Worm (Caenorhabditis elegans) whole organism, young adult: ENCODE data around the gene C18B2.5.

Experiments
- B0019.2 ChIP-seq: fragments of 200-800 bp; sonication (Bioruptor generic); conservative IDR thresholded peaks from 2 replicates; pipeline ENCODE4 v1.3.6; 2022; ENCODE audit warnings: missing genetic modification reagents, missing genetic modification characterization, missing compliant biosample characterization
- B0035.1 ChIP-seq: sonication (generic microtip); optimal IDR thresholded peaks from 2 replicates; lab custom pipeline; 2016; ENCODE audit warnings: missing genetic modification characterization, mild to moderate bottlenecking, missing compliant biosample characterization, missing genotype, missing genetic modification reagents
- B0336.3 ChIP-seq: fragments of 200-800 bp; sonication (Bioruptor generic); IDR thresholded peaks from 2 replicates; pipeline ENCODE4 v1.3.6; 2022; ENCODE audit warnings: missing genetic modification characterization, missing compliant biosample characterization
- F23B12.7 ChIP-seq: sonication (generic microtip); optimal IDR thresholded peaks from 2 replicates; lab custom pipeline; 2017; ENCODE audit warnings: missing genetic modification characterization, mild to moderate bottlenecking, missing compliant biosample characterization, antibody characterized with exemption, moderate library complexity; ENCODE audit not compliant: insufficient read depth
- T07F8.4 ChIP-seq: sonication (generic microtip); optimal IDR thresholded peaks from 2 replicates; lab custom pipeline; 2016; ENCODE audit warnings: mild to moderate bottlenecking, missing genetic modification characterization, moderate library complexity, missing compliant biosample characterization
- Y56A3A.18 ChIP-seq: fragments of 200-800 bp; sonication (Bioruptor generic); IDR thresholded peaks from 2 replicates; pipeline ENCODE4 v1.3.6; 2022; ENCODE audit warnings: missing genetic modification reagents, missing genetic modification characterization, missing compliant biosample characterization
- akir-1 ChIP-seq: fragments of 200-800 bp; sonication (Bioruptor generic); optimal IDR thresholded peaks from 2 replicates; lab custom pipeline; 2018; ENCODE audit warnings: mild to moderate bottlenecking, missing genetic modification characterization, moderate library complexity, missing compliant biosample characterization
- atf-7 ChIP-seq: sonication (generic microtip); optimal IDR thresholded peaks from 2 replicates; lab custom pipeline; 2017; ENCODE audit warnings: mild to moderate bottlenecking, missing genetic modification characterization, missing compliant biosample characterization
- bed-2 ChIP-seq: fragments of 200-800 bp; sonication (Bioruptor generic); IDR thresholded peaks from 2 replicates; pipeline ENCODE4 v1.3.6; 2022; ENCODE audit warnings: missing genetic modification reagents, missing genetic modification characterization, missing compliant biosample characterization
- ccch-3 ChIP-seq: fragments of 200-800 bp; sonication (Bioruptor generic); optimal IDR thresholded peaks from 2 replicates; lab custom pipeline; 2018; ENCODE audit warnings: mild to moderate bottlenecking, missing genetic modification characterization, missing compliant biosample characterization
- dox-1 ChIP-seq: fragments of 200-800 bp; sonication (Bioruptor generic); IDR thresholded peaks from 2 replicates; pipeline ENCODE4 v1.3.6; 2022; ENCODE audit warnings: missing genetic modification reagents, missing genetic modification characterization, missing compliant biosample characterization
- hsf-1 ChIP-seq: fragments of 200-800 bp; sonication (Bioruptor generic); IDR thresholded peaks from 2 replicates; pipeline ENCODE4 v1.3.6; 2022; ENCODE audit warnings: missing genetic modification reagents, missing genetic modification characterization, missing compliant biosample characterization
- let-607 ChIP-seq, 2 experiments: fragments of 200-800 bp in 1 of 2; sonication (Bioruptor generic) in 1 of 2; sonication (generic microtip) in 1 of 2; optimal IDR thresholded peaks; 2 replicates each; lab custom pipeline; 2016 to 2018; ENCODE audit warnings: mild to moderate bottlenecking in 2 of 2, missing compliant biosample characterization in 2 of 2, missing genetic modification characterization in 2 of 2, moderate library complexity in 2 of 2, missing genotype in 1 of 2
- lin-54 ChIP-seq: fragments of 200-800 bp; sonication (Bioruptor generic); optimal IDR thresholded peaks from 2 replicates; lab custom pipeline; 2018; ENCODE audit warnings: mild to moderate bottlenecking, missing genetic modification characterization, missing compliant biosample characterization
- lsl-1 ChIP-seq: fragments of 200-800 bp; sonication (Bioruptor generic); optimal IDR thresholded peaks from 2 replicates; lab custom pipeline; 2018; ENCODE audit warnings: mild to moderate bottlenecking, missing genetic modification characterization, moderate library complexity, missing compliant biosample characterization
- madf-10 ChIP-seq: sonication (generic microtip); optimal IDR thresholded peaks from 2 replicates; lab custom pipeline; 2016; ENCODE audit warnings: mild to moderate bottlenecking, missing genetic modification characterization, missing compliant biosample characterization
- madf-3 ChIP-seq: fragments of 200-800 bp; sonication (Bioruptor generic); IDR thresholded peaks from 2 replicates; pipeline ENCODE4 v1.3.6; 2022; ENCODE audit warnings: missing genetic modification reagents, missing genetic modification characterization, missing compliant biosample characterization
- mes-4 ChIP-seq: sonication (generic microtip); optimal IDR thresholded peaks from 2 replicates; lab custom pipeline; 2016; ENCODE audit warnings: missing genotype, missing genetic modification characterization, missing compliant biosample characterization
- mxl-1 ChIP-seq: sonication (generic microtip); optimal IDR thresholded peaks from 2 replicates; lab custom pipeline; 2016; ENCODE audit warnings: missing genetic modification characterization, missing compliant biosample characterization
- nhr-80 ChIP-seq: sonication (generic microtip); optimal IDR thresholded peaks from 2 replicates; lab custom pipeline; 2016; ENCODE audit warnings: missing genetic modification characterization, missing compliant biosample characterization
- repo-1 ChIP-seq: sonication (generic microtip); optimal IDR thresholded peaks from 2 replicates; lab custom pipeline; 2017; ENCODE audit warnings: mild to moderate bottlenecking, missing genetic modification characterization, missing compliant biosample characterization
- snpc-3.4 ChIP-seq: sonication (generic microtip); optimal IDR thresholded peaks from 2 replicates; lab custom pipeline; 2017; ENCODE audit warnings: missing genetic modification characterization, mild to moderate bottlenecking, missing compliant biosample characterization, antibody characterized with exemption, moderate library complexity, missing genotype, missing genetic modification reagents
- snpc-4 ChIP-seq, 5 experiments: fragments of 150-350 bp in 1 of 5; sonication (generic microtip) in 4 of 5; optimal IDR thresholded peaks; 2 replicates each; lab custom pipeline; 2014 to 2018; ENCODE audit warnings: missing genetic modification characterization in 5 of 5, missing biosample characterization in 3 of 5, antibody characterized with exemption in 2 of 5, mild to moderate bottlenecking in 2 of 5, missing compliant biosample characterization in 2 of 5, missing genotype in 2 of 5, moderate library complexity in 2 of 5, missing genetic modification reagents in 1 of 5
- tlf-1 ChIP-seq: fragments of 200-800 bp; sonication (Bioruptor generic); optimal IDR thresholded peaks from 2 replicates; lab custom pipeline; 2018; ENCODE audit warnings: mild to moderate bottlenecking, missing genetic modification characterization, missing compliant biosample characterization
- zfh-2 ChIP-seq: fragments of 200-800 bp; sonication (Bioruptor generic); conservative IDR thresholded peaks from 2 replicates; pipeline ENCODE4 v1.3.6; 2022; ENCODE audit warnings: missing genetic modification reagents, missing genetic modification characterization, missing compliant biosample characterization
- ztf-26 ChIP-seq: sonication (generic microtip); optimal IDR thresholded peaks from 2 replicates; lab custom pipeline; 2017; ENCODE audit warnings: missing genetic modification characterization, missing compliant biosample characterization
- ztf-3 ChIP-seq: fragments of 200-800 bp; sonication (Bioruptor generic); optimal IDR thresholded peaks from 2 replicates; lab custom pipeline; 2018; ENCODE audit warnings: mild to moderate bottlenecking, missing genetic modification characterization, missing compliant biosample characterization

The C18B2.5 gene

DNA sequence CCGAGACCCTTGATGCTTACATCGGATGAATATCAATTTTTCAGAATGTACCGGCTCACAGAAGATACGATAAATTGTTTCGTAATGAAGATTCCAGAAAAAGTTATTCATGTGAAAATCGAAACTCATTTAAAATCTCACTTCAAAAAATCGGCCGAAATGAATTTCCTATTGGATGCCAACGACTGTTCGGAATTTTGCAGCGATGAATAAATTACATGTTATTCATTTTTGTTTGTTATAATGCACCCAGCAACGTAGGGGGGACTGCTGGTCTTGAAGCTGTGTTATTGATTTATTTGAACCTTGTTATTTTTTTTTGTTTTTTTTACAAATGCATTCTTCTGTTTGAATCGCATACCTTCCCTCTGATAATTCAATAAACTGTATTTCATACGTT is 44.0 kb downstream of the C18B2.5 start (continued):
- TF ChIP-seq ztf-26 (tag; lab: Kevin White, UChicago) = no peak
- TF ChIP-seq tlf-1 (GFP tag; lab: Kevin White, UChicago) = peak; percentile 28
- peak; percentile 78 for TF ChIP-seq Y56A3A.18 (GFP tag; lab: Robert Waterston, UW)
- TF ChIP-seq atf-7 (tag; lab: Kevin White, UChicago) = peak; percentile 80
- peak; percentile 42; the same call in 1 of the 2 replicates for TF ChIP-seq B0336.3 (GFP tag; lab: Robert Waterston, UW)
- TF ChIP-seq hsf-1 = no peak
- no peak for TF ChIP-seq F23B12.7
- no peak for TF ChIP-seq dox-1 (GFP tag; lab: Robert Waterston, UW)
- TF ChIP-seq lsl-1 (GFP tag; lab: Kevin White, UChicago) = no peak
- no peak for TF ChIP-seq B0019.2
- no peak for TF ChIP-seq mxl-1 (tag; lab: Kevin White, UChicago)
- TF ChIP-seq madf-10 (tag; lab: Kevin White, UChicago) = peak; percentile 28
- no peak for TF ChIP-seq T07F8.4 (tag; lab: Kevin White, UChicago)
- no peak for TF ChIP-seq bed-2
- TF ChIP-seq ztf-3 (GFP tag; lab: Kevin White, UChicago) = peak; percentile 39
- TF ChIP-seq ccch-3 (GFP tag; lab: Kevin White, UChicago) = no peak
- TF ChIP-seq B0035.1 (tag; lab: Kevin White, UChicago) = no peak

DNA sequence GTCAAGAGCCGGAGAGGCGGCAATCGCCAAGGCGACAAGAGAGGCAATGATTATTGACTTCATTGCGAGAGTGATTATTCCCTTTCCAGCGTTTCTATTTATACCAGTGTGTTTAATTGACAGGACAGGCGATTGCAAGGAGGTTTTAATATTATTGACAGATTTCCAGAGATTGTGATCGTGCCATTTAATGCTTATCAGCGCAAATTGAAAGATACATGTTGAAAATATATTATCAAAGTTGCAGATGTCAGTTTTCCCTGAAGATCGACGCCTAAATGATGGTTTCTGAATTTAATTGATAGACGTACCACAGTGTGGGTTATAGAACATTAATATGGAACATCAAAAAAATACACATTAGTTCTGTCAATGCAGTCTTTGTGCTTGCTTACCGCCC is 47.0 kb downstream of the C18B2.5 start, which contains the start of gene vit-4:
vit-4 (minus strand) TSS at position 63 of the 400 bp plus-strand sequence.
- TF ChIP-seq B0019.2 (no peak), snpc-3.4 (no peak), akir-1 (GFP tag; lab: Kevin White, UChicago) (no peak), lsl-1 (GFP tag; lab: Kevin White, UChicago) (no peak), zfh-2 (GFP tag; lab: Robert Waterston, UW) (no peak), repo-1 (tag; lab: Kevin White, UChicago) (no peak), lin-54 (GFP tag; lab: Kevin White, UChicago) (no peak), nhr-80 (tag; lab: Kevin White, UChicago) (peak; percentile 71), mes-4 (tag; lab: Kevin White, UChicago) (no peak), madf-3 (no peak), let-607 (tag; optimal IDR thresholded peaks at IDR 0.05; lab: Kevin White, UChicago) (peak in 1 of 2 experiments; percentile 26), snpc-4 (GFP tag; optimal IDR thresholded peaks at IDR 0.05; lab: Kevin White, UChicago) (no peak), snpc-4 (tag; optimal IDR thresholded peaks at IDR 0.05; lab: Kevin White, UChicago) (no peak)
- TF ChIP-seq, all 124 proteins: peak for 2
